Worm (Caenorhabditis elegans): ENCODE results near the gene mut-7.
A peak's percentile ranks its signal among the peaks of the same experiment; 100 is the strongest.

mut-7 gene

DNA sequence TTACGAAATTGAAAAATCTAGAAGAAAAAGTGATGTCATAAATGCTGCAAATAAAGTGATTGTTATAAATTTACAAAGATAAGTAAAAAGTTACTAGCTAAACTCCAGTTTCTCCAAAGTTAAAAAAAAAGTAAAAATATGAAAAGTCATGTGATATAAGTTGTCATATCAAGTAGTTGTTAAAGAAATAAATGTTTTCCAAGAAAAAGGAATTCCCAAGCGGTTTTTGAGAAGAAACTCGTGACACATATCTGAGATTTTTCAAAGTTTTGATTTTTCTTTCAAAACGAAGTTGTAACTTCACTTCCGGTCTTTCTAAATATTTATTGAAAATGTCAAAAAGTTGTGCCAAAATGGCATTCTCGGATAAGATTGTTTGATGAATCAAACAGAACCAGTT lies 41.1 kb downstream of the mut-7 start:
- TF ChIP-seq C34F6.9 (tag; optimal IDR thresholded peaks at IDR 0.05) (peak; percentile 20), lsy-2 (tag; optimal IDR thresholded peaks at IDR 0.05) (peak in 1 of 2 experiments; percentile 23), egl-27 (tag; optimal IDR thresholded peaks at IDR 0.05) (no peak), blmp-1 (tag; optimal IDR thresholded peaks at IDR 0.05; ENCODE audit: insufficient read depth) (no peak)

DNA sequence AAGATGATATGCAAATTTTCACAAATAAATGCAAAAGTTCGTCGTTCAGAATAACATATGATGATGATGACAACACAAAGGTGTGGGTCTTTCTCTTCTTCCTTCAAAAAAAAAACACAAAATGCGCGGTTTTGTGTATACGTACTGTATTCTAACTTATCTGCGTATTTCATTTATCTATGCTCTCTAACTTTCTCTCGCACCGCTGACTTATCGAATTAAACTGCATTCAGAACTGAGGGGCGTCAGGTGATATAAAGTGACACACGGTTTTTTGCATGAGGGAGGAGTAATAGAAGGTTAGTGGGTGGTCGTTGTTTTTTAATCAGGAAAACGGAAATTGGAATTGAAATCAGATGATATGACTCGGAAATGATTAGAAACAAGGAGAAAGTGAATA lies 41.9 kb downstream of the mut-7 start, which contains the start of gene sod-4:
Gene sod-4, minus strand, starts transcription at position 109 of the 400 bp plus-strand sequence.
- TF ChIP-seq nhr-25 (tag; optimal IDR thresholded peaks at IDR 0.05) = peak; percentile 50
- TF ChIP-seq gmeb-1 (tag; optimal IDR thresholded peaks at IDR 0.05) = peak; percentile 57
- TF ChIP-seq nhr-129 (tag; optimal IDR thresholded peaks at IDR 0.05) = peak; percentile 60
- no peak for TF ChIP-seq sma-9 (GFP tag; optimal IDR thresholded peaks at IDR 0.05)
- no peak for TF ChIP-seq sma-9 (tag; optimal IDR thresholded peaks at IDR 0.05)
- peak; percentile 47 for TF ChIP-seq sma-3 (GFP tag; optimal IDR thresholded peaks at IDR 0.05)

ce11 chrIII:9497412-9497811 lies 44.8 kb downstream of the mut-7 start:
- TF ChIP-seq snpc-4 (tag; optimal IDR thresholded peaks at IDR 0.05) (no peak), nhr-25 (tag; optimal IDR thresholded peaks at IDR 0.05) (no peak), gmeb-1 (tag; optimal IDR thresholded peaks at IDR 0.05) (no peak), sem-4 (tag; optimal IDR thresholded peaks at IDR 0.05) (no peak), ztf-11 (tag; optimal IDR thresholded peaks at IDR 0.05) (no peak), lin-13 (GFP tag; optimal IDR thresholded peaks at IDR 0.05) (no peak), ztf-1 (GFP tag; conservative IDR thresholded peaks at IDR 0.05) (no peak), nhr-10 (tag; optimal IDR thresholded peaks at IDR 0.05) (no peak), ceh-82 (tag; optimal IDR thresholded peaks at IDR 0.05) (no peak), elt-1 (tag; optimal IDR thresholded peaks at IDR 0.05) (no peak), unc-39 (tag; optimal IDR thresholded peaks at IDR 0.05) (no peak), nhr-12 (tag; optimal IDR thresholded peaks at IDR 0.05) (no peak), alr-1 (tag; optimal IDR thresholded peaks at IDR 0.05) (no peak), crh-2 (tag; optimal IDR thresholded peaks at IDR 0.05) (no peak), mbf-1 (tag; optimal IDR thresholded peaks at IDR 0.05) (no peak), nhr-77 (tag; optimal IDR thresholded peaks at IDR 0.05) (no peak)

- no peak for TF ChIP-seq skn-1 (tag; optimal IDR thresholded peaks at IDR 0.05)
- TF ChIP-seq ZK546.5 (tag; optimal IDR thresholded peaks at IDR 0.05) = no peak
- no peak for TF ChIP-seq unc-55 (GFP tag; optimal IDR thresholded peaks at IDR 0.05)
- no peak for TF ChIP-seq ama-1 (optimal IDR thresholded peaks at IDR 0.05)
- no peak for TF ChIP-seq nhr-23 (tag; optimal IDR thresholded peaks at IDR 0.05)
- TF ChIP-seq nhr-21 (tag; optimal IDR thresholded peaks at IDR 0.05) = no peak
- no peak for TF ChIP-seq fos-1 (tag; optimal IDR thresholded peaks at IDR 0.05)
- no peak for TF ChIP-seq crh-2 (tag; optimal IDR thresholded peaks at IDR 0.05)
Observed at ce11 chrIII:9496083-9496482, 46.1 kb downstream of the mut-7 start.

DNA sequence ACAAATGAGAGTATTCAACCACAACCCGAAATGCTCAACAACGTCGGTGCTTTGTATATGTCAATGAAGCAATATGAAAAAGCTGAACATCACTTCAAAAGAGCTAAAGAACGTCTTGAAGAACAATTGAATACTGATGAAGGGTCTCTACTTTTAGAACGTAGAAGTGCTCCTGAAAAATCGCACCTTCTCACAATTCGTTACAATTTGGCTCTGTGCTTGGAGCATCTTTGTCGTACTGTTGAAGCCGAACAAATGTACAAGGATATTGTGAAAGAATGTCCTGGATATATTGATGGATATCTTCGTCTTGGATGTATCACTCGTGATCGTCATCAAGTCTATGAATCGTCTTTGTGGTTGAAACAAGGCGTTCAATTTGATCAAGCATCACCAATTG lies 48.0 kb downstream of the mut-7 start:
- no peak for TF ChIP-seq fos-1 (tag; optimal IDR thresholded peaks at IDR 0.05)
- no peak for TF ChIP-seq dmd-4 (tag; optimal IDR thresholded peaks at IDR 0.05)
- TF ChIP-seq C34F6.9 (tag; optimal IDR thresholded peaks at IDR 0.05) = no peak
- no peak for TF ChIP-seq ZK546.5 (tag; optimal IDR thresholded peaks at IDR 0.05)
- no peak for TF ChIP-seq gmeb-1 (tag; optimal IDR thresholded peaks at IDR 0.05)
- no peak for TF ChIP-seq nhr-10 (tag; optimal IDR thresholded peaks at IDR 0.05)
- TF ChIP-seq ceh-82 (tag; optimal IDR thresholded peaks at IDR 0.05) = no peak
- TF ChIP-seq sma-3 (GFP tag; optimal IDR thresholded peaks at IDR 0.05) = no peak
- TF ChIP-seq R02D3.7 (tag; optimal IDR thresholded peaks at IDR 0.05) = no peak
- TF ChIP-seq nhr-129 (tag; optimal IDR thresholded peaks at IDR 0.05) = no peak
- no peak for TF ChIP-seq unc-62 (GFP tag; optimal IDR thresholded peaks at IDR 0.05)
- no peak for TF ChIP-seq lin-11 (tag; optimal IDR thresholded peaks at IDR 0.05)
- no peak for TF ChIP-seq lsy-2 (tag; optimal IDR thresholded peaks at IDR 0.05)
- no peak for TF ChIP-seq ztf-11 (tag; optimal IDR thresholded peaks at IDR 0.05)
